Worm (Caenorhabditis elegans): Measurements from ENCODE around the gene K07C11.7.

K07C11.7 gene

ce11 chrV:8169150-8169549 lies 44.6 kb downstream of the K07C11.7 start (continued):
- TF ChIP-seq pha-4 (tag; optimal IDR thresholded peaks at IDR 0.05) = no peak
- no peak for TF ChIP-seq ceh-18 (tag; optimal IDR thresholded peaks at IDR 0.05)
- TF ChIP-seq elt-4 (tag; optimal IDR thresholded peaks at IDR 0.05) = no peak

- TF ChIP-seq unc-42 (tag; optimal IDR thresholded peaks at IDR 0.05) (peak; percentile 31), pqm-1 (tag; optimal IDR thresholded peaks at IDR 0.05) (no peak)
Measured at ce11 chrV:8168219-8168962, 45.4 kb downstream of the K07C11.7 start, which contains the start of gene F20D6.8. TSS of gene F20D6.8 (minus strand) at chrV:8168269.

- no peak for TF ChIP-seq pag-3 (tag; optimal IDR thresholded peaks at IDR 0.05; ENCODE audit: borderline replicate concordance)
- no peak for TF ChIP-seq zip-5 (tag; optimal IDR thresholded peaks at IDR 0.05)
- TF ChIP-seq K09A11.1 (tag; optimal IDR thresholded peaks at IDR 0.05; ENCODE audit: insufficient read depth) = no peak
- TF ChIP-seq ets-4 (tag; optimal IDR thresholded peaks at IDR 0.05) = no peak
- no peak for TF ChIP-seq unc-3 (GFP tag; conservative IDR thresholded peaks at IDR 0.05)
- TF ChIP-seq unc-3 (tag; optimal IDR thresholded peaks at IDR 0.05) = no peak
- TF ChIP-seq ceh-24 (tag; optimal IDR thresholded peaks at IDR 0.05) = no peak
- no peak for TF ChIP-seq C38D4.7 (GFP tag; optimal IDR thresholded peaks at IDR 0.05)
- TF ChIP-seq pax-1 (tag; optimal IDR thresholded peaks at IDR 0.05) = no peak
- TF ChIP-seq ref-2 (tag; optimal IDR thresholded peaks at IDR 0.05) = no peak
- no peak for TF ChIP-seq ceh-48 (tag; optimal IDR thresholded peaks at IDR 0.05)
- no peak for TF ChIP-seq ceh-18 (tag; optimal IDR thresholded peaks at IDR 0.05)
Measured at ce11 chrV:8163199-8163598, 50.6 kb downstream of the K07C11.7 start.

- no peak for TF ChIP-seq mec-3 (tag; optimal IDR thresholded peaks at IDR 0.05; ENCODE audit: borderline replicate concordance)
- no peak for TF ChIP-seq ttx-3 (tag; optimal IDR thresholded peaks at IDR 0.05)
- peak; percentile 28 for TF ChIP-seq elt-2 (tag; optimal IDR thresholded peaks at IDR 0.05)
- TF ChIP-seq unc-42 (tag; optimal IDR thresholded peaks at IDR 0.05) = no peak
- no peak for TF ChIP-seq ceh-48 (tag; optimal IDR thresholded peaks at IDR 0.05)
- no peak for TF ChIP-seq pqm-1 (tag; optimal IDR thresholded peaks at IDR 0.05)
- no peak for TF ChIP-seq nfya-1 (tag; optimal IDR thresholded peaks at IDR 0.05)
Measured at ce11 chrV:8161699-8162098, 52.1 kb downstream of the K07C11.7 start, which contains the start of gene F20D6.5. TSS of gene F20D6.5 (plus strand) at chrV:8161957.

ce11 chrV:8159629-8160028 lies 54.1 kb downstream of the K07C11.7 start, which contains the start of gene F20D6.6:
TSS of gene F20D6.6 (plus strand) at chrV:8159929.
- TF ChIP-seq ceh-30 (tag; optimal IDR thresholded peaks at IDR 0.05) = no peak
- TF ChIP-seq sdc-2 (tag; optimal IDR thresholded peaks at IDR 0.05) = no peak
- TF ChIP-seq unc-86 (tag; optimal IDR thresholded peaks at IDR 0.05) = no peak
- TF ChIP-seq nfya-1 (tag; optimal IDR thresholded peaks at IDR 0.05) = no peak
- no peak for TF ChIP-seq ceh-18 (tag; optimal IDR thresholded peaks at IDR 0.05)
- TF ChIP-seq ama-1 (optimal IDR thresholded peaks at IDR 0.05) = no peak
- TF ChIP-seq rnt-1 (tag; optimal IDR thresholded peaks at IDR 0.05) = no peak
- TF ChIP-seq ref-2 (tag; optimal IDR thresholded peaks at IDR 0.05) = no peak
- no peak for TF ChIP-seq ceh-14 (tag; optimal IDR thresholded peaks at IDR 0.05)
- TF ChIP-seq ceh-45 (GFP tag; IDR thresholded peaks at IDR 0.05) = no peak
- TF ChIP-seq sox-2 (GFP tag; IDR thresholded peaks at IDR 0.05) = no peak
- TF ChIP-seq zip-5 (tag; optimal IDR thresholded peaks at IDR 0.05) = no peak
- TF ChIP-seq hlh-8 (tag; optimal IDR thresholded peaks at IDR 0.05) = no peak
